Worm (Caenorhabditis elegans) whole organism, midembryonic: ENCODE measurements around the gene F59G1.8.

Experiments used
- cog-1 ChIP-seq: sonication (generic microtip); optimal IDR thresholded peaks from 2 replicates; lab custom pipeline; 2016; ENCODE audit warnings: missing genetic modification characterization, missing compliant biosample characterization
- klf-2 ChIP-seq: fragments of 200-800 bp; sonication (Bioruptor generic); conservative IDR thresholded peaks from 2 replicates; pipeline ENCODE4 v1.3.6; 2022; ENCODE audit warnings: missing genetic modification reagents, missing genetic modification characterization, missing compliant biosample characterization
- ztf-29 ChIP-seq: fragments of 200-800 bp; sonication (Bioruptor generic); IDR thresholded peaks from 2 replicates; pipeline ENCODE4 v1.3.6; 2022; ENCODE audit warnings: missing genetic modification reagents, missing genetic modification characterization, missing compliant biosample characterization

- TF ChIP-seq ztf-29 = no peak
- no peak for TF ChIP-seq cog-1 (tag; lab: Kevin White, UChicago)
- no peak for TF ChIP-seq klf-2 (GFP tag; lab: Robert Waterston, UW)
Observed at ce11 chrII:5896512-5896911, 9.9 kb upstream of the F59G1.8 start.
